Fruit fly (Drosophila melanogaster): ENCODE results near the gene CG42488.

DNA sequence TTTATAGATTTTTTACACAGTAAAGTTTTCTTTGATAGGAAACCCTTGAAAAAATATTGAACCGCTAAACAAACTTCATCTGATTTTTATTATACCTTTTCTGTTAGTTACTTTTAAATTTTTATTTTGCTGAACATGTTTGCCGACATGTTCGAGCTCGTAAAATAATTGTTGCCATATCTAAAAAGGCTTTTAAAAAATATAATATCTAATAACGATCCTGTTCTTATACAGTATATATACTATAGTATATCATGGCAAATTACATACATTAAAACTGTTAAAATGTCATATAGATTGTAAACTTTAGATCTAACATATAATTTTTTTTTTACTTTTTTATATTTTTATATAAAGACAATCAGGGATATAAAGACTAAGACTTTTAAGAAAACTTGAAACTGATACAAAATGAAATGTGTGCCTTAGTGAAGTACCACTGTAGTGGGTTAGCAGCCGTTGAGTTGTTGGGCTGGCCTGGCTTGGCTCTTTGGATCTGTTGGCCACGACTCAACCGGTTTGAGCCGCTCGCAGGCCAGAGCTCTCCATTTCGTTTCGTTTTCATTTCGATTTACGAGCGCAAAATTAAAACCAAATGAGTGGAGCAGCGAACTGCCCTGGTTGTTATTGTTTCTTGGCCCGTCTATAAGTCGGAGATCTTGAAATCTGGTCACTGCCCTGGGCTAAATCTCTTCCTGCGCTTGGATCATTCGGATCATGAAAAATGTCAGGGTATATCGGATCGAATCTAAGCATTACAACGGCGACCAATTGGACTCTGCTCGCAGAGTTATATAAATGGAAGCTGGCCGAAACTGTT, 49.7 kb downstream of the CG42488 start:
- TF ChIP-seq CG8632 (GFP tag; optimal IDR thresholded peaks at IDR 0.05) (peak; percentile 24), cyc (GFP tag; optimal IDR thresholded peaks at IDR 0.05) (no peak), Hr39 (GFP tag; optimal IDR thresholded peaks at IDR 0.05) (no peak), dac (GFP tag; optimal IDR thresholded peaks at IDR 0.05) (no peak), CG6808 (GFP tag; optimal IDR thresholded peaks at IDR 0.05) (no peak), CG6854 (GFP tag; optimal IDR thresholded peaks at IDR 0.05) (no peak), salr (GFP tag; optimal IDR thresholded peaks at IDR 0.05) (peak in 1 of 2 experiments; percentile 10), acj6 (GFP tag; optimal IDR thresholded peaks at IDR 0.05) (peak; percentile 32), esn (GFP tag; optimal IDR thresholded peaks at IDR 0.05) (peak; percentile 47), spab (GFP tag; optimal IDR thresholded peaks at IDR 0.05) (no peak), CG7368 (GFP tag; optimal IDR thresholded peaks at IDR 0.05) (no peak)
